Fruit fly (Drosophila melanogaster) whole organism, embryonic: ENCODE data around the gene glob1.

ENCODE experiments used
- Abd-B ChIP-seq: fragments of 200-800 bp; sonication (Bioruptor generic); optimal IDR thresholded peaks from 2 replicates; lab custom pipeline; 2018; ENCODE audit warnings: missing biosample characterization, mild to moderate bottlenecking, missing genetic modification characterization, moderate library complexity
- BEAF-32 ChIP-seq: fragments of 200-800 bp; sonication (Bioruptor generic); optimal IDR thresholded peaks from 3 replicates; lab custom pipeline; 2017; ENCODE audit warnings: missing biosample characterization, missing genetic modification characterization, mild to moderate bottlenecking, moderate library complexity, missing genetic modification reagents
- CG10959 ChIP-seq: fragments of 200-800 bp; sonication (Bioruptor generic); IDR thresholded peaks from 2 replicates; pipeline ENCODE4 v1.3.6; 2022; ENCODE audit warnings: missing biosample characterization, missing genetic modification characterization
- CG11247 ChIP-seq: fragments of 200-800 bp; sonication (Bioruptor generic); IDR thresholded peaks from 2 replicates; pipeline ENCODE4 v1.3.6; 2022; ENCODE audit warnings: missing biosample characterization, missing genetic modification characterization
- CG12104 ChIP-seq: fragments of 200-800 bp; sonication (Bioruptor generic); optimal IDR thresholded peaks from 3 replicates; lab custom pipeline; 2016; ENCODE audit warnings: missing biosample characterization, missing genetic modification characterization
- CG12299 ChIP-seq: fragments of 200-800 bp; sonication (Bioruptor generic); optimal IDR thresholded peaks from 2 replicates; lab custom pipeline; 2018; ENCODE audit warnings: missing biosample characterization, mild to moderate bottlenecking, missing genetic modification characterization
- CG13424 ChIP-seq: fragments of 200-800 bp; sonication (Bioruptor generic); optimal IDR thresholded peaks from 2 replicates; lab custom pipeline; 2019; ENCODE audit warnings: missing biosample characterization, mild to moderate bottlenecking, missing genetic modification characterization, moderate library complexity
- CG14050 ChIP-seq: fragments of 200-800 bp; sonication (Bioruptor generic); IDR thresholded peaks from 3 replicates; pipeline ENCODE4 v1.3.6; 2022; ENCODE audit warnings: missing biosample characterization, missing genetic modification characterization
- CG15269 ChIP-seq: fragments of 200-800 bp; sonication (Bioruptor generic); optimal IDR thresholded peaks from 2 replicates; lab custom pipeline; 2018; ENCODE audit warnings: missing biosample characterization, mild to moderate bottlenecking, missing genetic modification characterization, moderate library complexity
- CG1603 ChIP-seq: fragments of 200-800 bp; sonication (Bioruptor generic); optimal IDR thresholded peaks from 2 replicates; lab custom pipeline; 2019; ENCODE audit warnings: missing biosample characterization, mild to moderate bottlenecking, missing genetic modification characterization, moderate library complexity
- CG17328 ChIP-seq: fragments of 200-800 bp; sonication (Bioruptor generic); IDR thresholded peaks from 2 replicates; pipeline ENCODE4 v1.3.6; 2022; ENCODE audit warnings: missing biosample characterization, missing genetic modification characterization
- CG17359 ChIP-seq: fragments of 200-800 bp; sonication (Bioruptor generic); optimal IDR thresholded peaks from 3 replicates; lab custom pipeline; 2018; ENCODE audit warnings: missing biosample characterization, mild to moderate bottlenecking, missing genetic modification characterization, moderate library complexity
- CG17568 ChIP-seq: fragments of 200-800 bp; sonication (Bioruptor generic); optimal IDR thresholded peaks from 2 replicates; lab custom pipeline; 2018; ENCODE audit warnings: missing biosample characterization, mild to moderate bottlenecking, missing genetic modification characterization, moderate library complexity
- CG17829 ChIP-seq: fragments of 200-800 bp; optimal IDR thresholded peaks from 2 replicates; lab custom pipeline; 2019; ENCODE audit warnings: missing biosample characterization, mild to moderate bottlenecking, missing genetic modification characterization, moderate library complexity
- CG3281 ChIP-seq: fragments of 200-800 bp; sonication (Bioruptor generic); optimal IDR thresholded peaks from 3 replicates; lab custom pipeline; 2017; ENCODE audit warnings: missing biosample characterization, mild to moderate bottlenecking, missing genetic modification characterization
- CG3407 ChIP-seq: fragments of 200-800 bp; sonication (Bioruptor generic); optimal IDR thresholded peaks from 2 replicates; lab custom pipeline; 2018; ENCODE audit warnings: missing biosample characterization, mild to moderate bottlenecking, missing genetic modification characterization
- CG4707 ChIP-seq: fragments of 200-800 bp; sonication (Bioruptor generic); optimal IDR thresholded peaks from 2 replicates; lab custom pipeline; 2018; ENCODE audit warnings: missing biosample characterization, mild to moderate bottlenecking, missing genetic modification characterization, moderate library complexity
- CG6654 ChIP-seq: fragments of 200-800 bp; sonication (Bioruptor generic); optimal IDR thresholded peaks from 2 replicates; lab custom pipeline; 2017; ENCODE audit warnings: missing biosample characterization, mild to moderate bottlenecking, missing genetic modification characterization
- CG6813 ChIP-seq: fragments of 200-800 bp; sonication (Bioruptor generic); optimal IDR thresholded peaks from 2 replicates; lab custom pipeline; 2017; ENCODE audit warnings: missing biosample characterization, missing genetic modification characterization, mild to moderate bottlenecking, moderate library complexity, missing genetic modification reagents
- CG7271 ChIP-seq: fragments of 200-800 bp; sonication (Bioruptor generic); optimal IDR thresholded peaks from 2 replicates; lab custom pipeline; 2018; ENCODE audit warnings: missing biosample characterization, mild to moderate bottlenecking, missing genetic modification characterization, moderate library complexity
- CG9727 ChIP-seq: fragments of 200-800 bp; sonication (Bioruptor generic); optimal IDR thresholded peaks from 3 replicates; lab custom pipeline; 2017; ENCODE audit warnings: missing biosample characterization, mild to moderate bottlenecking, missing genetic modification characterization
- CG9932 ChIP-seq: fragments of 200-800 bp; sonication (Bioruptor generic); IDR thresholded peaks from 2 replicates; pipeline ENCODE4 v1.3.6; 2022; ENCODE audit warnings: missing biosample characterization, missing genetic modification characterization
- CkIIα-i1 ChIP-seq: fragments of 200-800 bp; sonication (Bioruptor generic); IDR thresholded peaks from 2 replicates; pipeline ENCODE4 v1.3.6; 2022; ENCODE audit warnings: missing biosample characterization, missing genetic modification characterization
- D19B ChIP-seq: fragments of 200-800 bp; sonication (Bioruptor generic); optimal IDR thresholded peaks from 2 replicates; lab custom pipeline; 2017; ENCODE audit warnings: missing biosample characterization, mild to moderate bottlenecking, missing genetic modification characterization
- Dip3 ChIP-seq: fragments of 200-800 bp; sonication (Bioruptor generic); optimal IDR thresholded peaks from 3 replicates; lab custom pipeline; 2016; ENCODE audit warnings: missing biosample characterization, missing genetic modification characterization
- Hmr ChIP-seq: fragments of 200-800 bp; sonication (Bioruptor generic); optimal IDR thresholded peaks from 3 replicates; lab custom pipeline; 2017; ENCODE audit warnings: mild to moderate bottlenecking, missing biosample characterization, missing genetic modification reagents, missing genetic modification characterization
- Hr51 ChIP-seq, 2 experiments: fragments of 200-800 bp; sonication (Bioruptor generic); optimal IDR thresholded peaks; 2 replicates in 1 of 2; 3 replicates in 1 of 2; lab custom pipeline; 2016 to 2018; ENCODE audit warnings: missing biosample characterization in 2 of 2, missing genetic modification characterization in 2 of 2, mild to moderate bottlenecking in 1 of 2, moderate library complexity in 1 of 2
- Meics ChIP-seq: fragments of 200-800 bp; sonication (Bioruptor generic); optimal IDR thresholded peaks from 2 replicates; lab custom pipeline; 2017; ENCODE audit warnings: missing biosample characterization, mild to moderate bottlenecking, missing genetic modification characterization
- Myb ChIP-seq: fragments of 200-800 bp; sonication (Bioruptor generic); optimal IDR thresholded peaks from 2 replicates; lab custom pipeline; 2016; ENCODE audit warnings: missing biosample characterization, missing genetic modification characterization
- Rfx ChIP-seq: fragments of 200-800 bp; sonication (Bioruptor generic); IDR thresholded peaks from 2 replicates; pipeline ENCODE4 v1.3.6; 2022; ENCODE audit warnings: missing biosample characterization, missing genetic modification characterization
- Sin3A ChIP-seq: fragments of >200 bp; optimal IDR thresholded peaks from 2 replicates; lab custom pipeline; 2018
- ash1 ChIP-seq: fragments of 200-800 bp; sonication (Bioruptor generic); optimal IDR thresholded peaks from 2 replicates; lab custom pipeline; 2018; ENCODE audit warnings: missing biosample characterization, mild to moderate bottlenecking, missing genetic modification characterization
- btn ChIP-seq: fragments of 200-800 bp; sonication (Bioruptor generic); optimal IDR thresholded peaks from 2 replicates; lab custom pipeline; 2016; ENCODE audit warnings: missing biosample characterization, missing genetic modification characterization
- cato ChIP-seq: fragments of 200-800 bp; sonication (Bioruptor generic); optimal IDR thresholded peaks from 2 replicates; lab custom pipeline; 2016; ENCODE audit warnings: missing biosample characterization, missing genetic modification characterization, borderline replicate concordance
- chif ChIP-seq, 2 experiments: fragments of 200-800 bp; sonication (Bioruptor generic); optimal IDR thresholded peaks; 3 replicates each; lab custom pipeline; 2016; ENCODE audit warnings: missing biosample characterization in 2 of 2, missing genetic modification characterization in 2 of 2
- crc ChIP-seq: fragments of 200-800 bp; sonication (Bioruptor generic); optimal IDR thresholded peaks from 2 replicates; lab custom pipeline; 2016; ENCODE audit warnings: missing biosample characterization, missing genetic modification characterization
- dmrt99B ChIP-seq: fragments of 200-800 bp; sonication (Bioruptor generic); optimal IDR thresholded peaks from 2 replicates; lab custom pipeline; 2018; ENCODE audit warnings: missing biosample characterization, mild to moderate bottlenecking, missing genetic modification characterization, moderate library complexity
- eve ChIP-seq, 2 experiments: fragments of >200 bp; optimal IDR thresholded peaks; 2 replicates each; lab custom pipeline; 2017; ENCODE audit warnings: missing biosample characterization in 2 of 2, missing genetic modification characterization in 2 of 2
- fd96Cb ChIP-seq: fragments of 200-800 bp; sonication (Bioruptor generic); optimal IDR thresholded peaks from 2 replicates; lab custom pipeline; 2018; ENCODE audit warnings: missing biosample characterization, mild to moderate bottlenecking, missing genetic modification characterization, moderate library complexity
- gce ChIP-seq: fragments of 200-800 bp; sonication (Bioruptor generic); IDR thresholded peaks from 3 replicates; pipeline ENCODE4 v1.3.6; 2022; ENCODE audit warnings: missing biosample characterization, missing genetic modification characterization
- ind ChIP-seq: fragments of 200-800 bp; sonication (Bioruptor generic); optimal IDR thresholded peaks from 3 replicates; lab custom pipeline; 2016; ENCODE audit warnings: missing biosample characterization, missing genetic modification characterization
- odd ChIP-seq: fragments of 200-800 bp; sonication (Bioruptor generic); optimal IDR thresholded peaks from 2 replicates; lab custom pipeline; 2017; ENCODE audit warnings: missing biosample characterization, mild to moderate bottlenecking, missing genetic modification characterization
- otp ChIP-seq: fragments of 200-800 bp; sonication (Bioruptor generic); IDR thresholded peaks from 3 replicates; pipeline ENCODE4, ENCODE4 v1.3.6; 2022; ENCODE audit warnings: missing biosample characterization, missing genetic modification characterization
- rib ChIP-seq: fragments of 200-800 bp; sonication (Bioruptor generic); IDR thresholded peaks from 2 replicates; pipeline ENCODE4 v1.3.6; 2022; ENCODE audit warnings: missing biosample characterization, missing genetic modification characterization
- row ChIP-seq: fragments of 200-800 bp; sonication (Bioruptor generic); IDR thresholded peaks from 3 replicates; pipeline ENCODE4 v1.3.6; 2022; ENCODE audit warnings: missing biosample characterization, missing genetic modification characterization
- slbo ChIP-seq: fragments of 200-800 bp; sonication (Bioruptor generic); IDR thresholded peaks from 2 replicates; pipeline ENCODE4 v1.3.6; 2022; ENCODE audit warnings: missing biosample characterization, missing genetic modification characterization
- sob ChIP-seq: fragments of 200-800 bp; sonication (Bioruptor generic); IDR thresholded peaks from 2 replicates; pipeline ENCODE4 v1.3.6; 2022; ENCODE audit warnings: missing biosample characterization, missing genetic modification characterization
- stwl ChIP-seq: fragments of 200-800 bp; sonication (Bioruptor generic); optimal IDR thresholded peaks from 3 replicates; lab custom pipeline; 2018; ENCODE audit warnings: missing biosample characterization, mild to moderate bottlenecking, missing genetic modification characterization, moderate library complexity
- tgo ChIP-seq: fragments of 200-800 bp; sonication (Bioruptor generic); IDR thresholded peaks from 3 replicates; pipeline ENCODE4 v1.3.6; 2022; ENCODE audit warnings: missing biosample characterization, missing genetic modification characterization
- vfl ChIP-seq: fragments of 200-800 bp; sonication (Bioruptor generic); optimal IDR thresholded peaks from 2 replicates; lab custom pipeline; 2016; ENCODE audit warnings: missing biosample characterization, missing genetic modification characterization
- wdn ChIP-seq: fragments of 200-800 bp; sonication (Bioruptor generic); IDR thresholded peaks from 2 replicates; pipeline ENCODE4 v1.3.6; 2022; ENCODE audit warnings: missing biosample characterization, missing genetic modification characterization
- zfh1 ChIP-seq: fragments of 200-800 bp; sonication (Bioruptor generic); IDR thresholded peaks from 3 replicates; pipeline ENCODE4 v1.3.6; 2022; ENCODE audit warnings: missing biosample characterization, missing genetic modification characterization
- zfh2 ChIP-seq: fragments of 200-800 bp; sonication (Bioruptor generic); optimal IDR thresholded peaks from 2 replicates; lab custom pipeline; 2016; ENCODE audit warnings: missing biosample characterization, missing genetic modification characterization

The glob1 gene

dm6 chr3R:15898302-15898701 is 6.1 kb downstream of the glob1 start (continued):
- TF ChIP-seq CG17829 (tag; lab: Kevin White, UChicago) (no peak), Meics (GFP tag; lab: Kevin White, UChicago) (peak; percentile 53), dmrt99B (tag; lab: Kevin White, UChicago) (no peak), vfl (GFP tag; lab: Kevin White, UChicago) (no peak), CkIIα-i1 (no peak), fd96Cb (tag; lab: Kevin White, UChicago) (no peak), eve (GFP tag; optimal IDR thresholded peaks at IDR 0.05; lab: Kevin White, UChicago) (no peak), CG7271 (tag; lab: Kevin White, UChicago) (no peak), CG15269 (tag; lab: Kevin White, UChicago) (no peak), tgo (GFP tag; lab: Robert Waterston, UW) (no peak), CG3281 (GFP tag; lab: Kevin White, UChicago) (peak; percentile 28), row (GFP tag; lab: Robert Waterston, UW) (0 out of 3 replicates have a peak, but pooled peaks have one; percentile 33), ash1 (GFP tag; lab: Kevin White, UChicago) (no peak), CG17568 (GFP tag; lab: Kevin White, UChicago) (no peak), chif (GFP tag; optimal IDR thresholded peaks at IDR 0.05; lab: Kevin White, UChicago) (no peak), btn (no peak), otp (GFP tag; lab: Robert Waterston, UW) (no peak), CG1603 (tag; lab: Kevin White, UChicago) (no peak), Hmr (GFP tag; lab: Kevin White, UChicago) (peak; percentile 39), CG13424 (tag; lab: Kevin White, UChicago) (no peak), CG11247 (no peak), CG12104 (GFP tag; lab: Kevin White, UChicago) (no peak), wdn (no peak), Dip3 (no peak), zfh2 (no peak), CG9727 (GFP tag; lab: Kevin White, UChicago) (no peak), Rfx (GFP tag; lab: Robert Waterston, UW) (no peak), Myb (GFP tag; lab: Kevin White, UChicago) (no peak), zfh1 (GFP tag; lab: Robert Waterston, UW) (no peak), CG6813 (no peak), CG9932 (no peak), ind (GFP tag; lab: Kevin White, UChicago) (no peak), CG12299 (tag; lab: Kevin White, UChicago) (no peak), rib (GFP tag; lab: Robert Waterston, UW) (no peak), CG10959 (GFP tag; lab: Robert Waterston, UW) (no peak), D19B (GFP tag; lab: Kevin White, UChicago) (peak; percentile 16), Sin3A (no peak), BEAF-32 (GFP tag; lab: Kevin White, UChicago) (peak; percentile 13), CG17328 (GFP tag; lab: Robert Waterston, UW) (no peak), cato (GFP tag; lab: Kevin White, UChicago) (no peak), Abd-B (GFP tag; lab: Kevin White, UChicago) (no peak)
- TF ChIP-seq, all 482 proteins: peak for 19

- TF ChIP-seq CG3407, result no peak
- no peak for TF ChIP-seq Hr51 (GFP tag; optimal IDR thresholded peaks at IDR 0.05; lab: Kevin White, UChicago)
- TF ChIP-seq gce, result no peak
- TF ChIP-seq CG17359 (tag; lab: Kevin White, UChicago), result no peak
- TF ChIP-seq stwl (tag; lab: Kevin White, UChicago), result no peak
- TF ChIP-seq CG4707 (GFP tag; lab: Kevin White, UChicago), result no peak
- TF ChIP-seq CG14050, result no peak
- no peak for TF ChIP-seq CG17568 (GFP tag; lab: Kevin White, UChicago)
- TF ChIP-seq sob (GFP tag; lab: Robert Waterston, UW), result no peak
- no peak for TF ChIP-seq CG6654 (GFP tag; lab: Kevin White, UChicago)
- no peak for TF ChIP-seq crc (GFP tag; lab: Kevin White, UChicago)
- TF ChIP-seq odd (GFP tag; lab: Kevin White, UChicago), result no peak
- no peak for TF ChIP-seq slbo (GFP tag; lab: Robert Waterston, UW)
- no peak for TF ChIP-seq Rfx (GFP tag; lab: Robert Waterston, UW)
Observed at dm6 chr3R:15895978-15896377, 8.5 kb downstream of the glob1 start, which contains the start of gene CG14877. Gene CG14877 (minus strand): TSS chr3R:15896078.
